Worm (Caenorhabditis elegans): Measurements from ENCODE around the gene F54D5.24.

The F54D5.24 gene

ce11 chrII:11537115-11537514 lies 18.6 kb upstream of the F54D5.24 start (continued):
- TF ChIP-seq lag-1 (GFP tag; IDR thresholded peaks at IDR 0.05) (no peak), attf-6 (GFP tag; IDR thresholded peaks at IDR 0.05) (0 out of 2 replicates have a peak, but pooled peaks have one; percentile 54), attf-3 (GFP tag; conservative IDR thresholded peaks at IDR 0.05) (0 out of 2 replicates have a peak, but pooled peaks have one; percentile 38), ztf-3 (GFP tag; optimal IDR thresholded peaks at IDR 0.05) (no peak), F39B2.1 (GFP tag; IDR thresholded peaks at IDR 0.05) (no peak), rec-8 (tag; optimal IDR thresholded peaks at IDR 0.05) (no peak), xnd-1 (tag; optimal IDR thresholded peaks at IDR 0.05) (peak; percentile 95), ceh-58 (GFP tag; IDR thresholded peaks at IDR 0.05) (0 out of 2 replicates have a peak, but pooled peaks have one; percentile 20), hsf-1 (GFP tag; IDR thresholded peaks at IDR 0.05) (peak; percentile 90), hrde-1 (tag; optimal IDR thresholded peaks at IDR 0.05; ENCODE audit: borderline replicate concordance) (peak; percentile 44), B0035.1 (tag; optimal IDR thresholded peaks at IDR 0.05) (no peak), snpc-4 (GFP tag; optimal IDR thresholded peaks at IDR 0.05) (no peak), snpc-4 (tag; optimal IDR thresholded peaks at IDR 0.05) (peak in 2 of 4 experiments; percentile 19 to 23), tlf-1 (GFP tag; optimal IDR thresholded peaks at IDR 0.05) (peak; percentile 81), atf-7 (tag; optimal IDR thresholded peaks at IDR 0.05) (no peak), Y79H2A.3 (GFP tag; conservative IDR thresholded peaks at IDR 0.05) (no peak), B0336.3 (GFP tag; IDR thresholded peaks at IDR 0.05) (peak; percentile 71), lin-40 (tag; optimal IDR thresholded peaks at IDR 0.05) (no peak), fkh-3 (tag; optimal IDR thresholded peaks at IDR 0.05) (no peak), nhr-90 (tag; optimal IDR thresholded peaks at IDR 0.05) (no peak), him-1 (tag; optimal IDR thresholded peaks at IDR 0.05) (peak; percentile 30), snpc-3.4 (tag; optimal IDR thresholded peaks at IDR 0.05) (peak; percentile 89), mel-28 (tag; optimal IDR thresholded peaks at IDR 0.05; ENCODE audit: borderline replicate concordance) (no peak), die-1 (tag; optimal IDR thresholded peaks at IDR 0.05) (no peak), lir-1 (GFP tag; conservative IDR thresholded peaks at IDR 0.05) (peak; percentile 79; the same call in 1 of the 2 replicates), ceh-91 (GFP tag; IDR thresholded peaks at IDR 0.05) (peak; percentile 94), F33H1.4 (GFP tag; IDR thresholded peaks at IDR 0.05) (peak; percentile 79), dox-1 (GFP tag; IDR thresholded peaks at IDR 0.05) (peak; percentile 92), gei-17 (GFP tag; optimal IDR thresholded peaks at IDR 0.05) (no peak), aptf-2 (GFP tag; conservative IDR thresholded peaks at IDR 0.05) (peak; percentile 85), nhr-80 (tag; optimal IDR thresholded peaks at IDR 0.05) (no peak), ceh-100 (GFP tag; IDR thresholded peaks at IDR 0.05) (peak; percentile 84), lsl-1 (GFP tag; optimal IDR thresholded peaks at IDR 0.05) (peak; percentile 80), pbrm-1 (GFP tag; IDR thresholded peaks at IDR 0.05) (peak; percentile 75; the same call in 1 of the 2 replicates), tbp1 (GFP tag; optimal IDR thresholded peaks at IDR 0.05) (peak; percentile 59), madf-6 (GFP tag; IDR thresholded peaks at IDR 0.05) (peak; percentile 98), Y53G8AR.9 (GFP tag; conservative IDR thresholded peaks at IDR 0.05) (0 out of 2 replicates have a peak, but pooled peaks have one; percentile 68), ceh-79 (tag; optimal IDR thresholded peaks at IDR 0.05) (no peak), lin-26 (GFP tag; IDR thresholded peaks at IDR 0.05) (no peak), ztf-22 (GFP tag; optimal IDR thresholded peaks at IDR 0.05) (no peak), F55B11.4 (tag; optimal IDR thresholded peaks at IDR 0.05; ENCODE audit: borderline replicate concordance, insufficient read depth) (no peak), D2030.7 (GFP tag; IDR thresholded peaks at IDR 0.05) (peak; percentile 95), Y95B8A.8 (GFP tag; IDR thresholded peaks at IDR 0.05) (peak; percentile 81; the same call in 1 of the 2 replicates), C06A6.2 (GFP tag; conservative IDR thresholded peaks at IDR 0.05) (no peak)
